Fruit fly (Drosophila melanogaster) whole organism, wandering third instar larva: ENCODE data around the gene CG43760.

Source experiments
- Abd-B ChIP-seq: fragments of >200 bp; optimal IDR thresholded peaks from 2 replicates; lab custom pipeline; 2017; ENCODE audit warnings: missing biosample characterization, missing genetic modification characterization
- Dfd ChIP-seq: fragments of >200 bp; optimal IDR thresholded peaks from 2 replicates; lab custom pipeline; 2017; ENCODE audit warnings: missing biosample characterization, missing genetic modification characterization
- Dif ChIP-seq: fragments of 200-275, 200-300 bp; sonication (Bioruptor generic); optimal IDR thresholded peaks from 2 replicates; lab custom pipeline; 2018; ENCODE audit warnings: missing biosample characterization, missing genetic modification characterization; ENCODE audit not compliant: partially characterized antibody
- GATAd ChIP-seq: sonication (Bioruptor generic); optimal IDR thresholded peaks from 2 replicates; lab custom pipeline; 2016; ENCODE audit warnings: missing biosample characterization, missing genetic modification characterization
- HLH106 ChIP-seq: fragments of 200-800 bp; optimal IDR thresholded peaks from 3 replicates; lab custom pipeline; 2019; ENCODE audit warnings: missing biosample characterization, mild to moderate bottlenecking, missing genetic modification characterization, moderate library complexity
- Hnf4 ChIP-seq: fragments of 200-800 bp; sonication (Bioruptor generic); optimal IDR thresholded peaks from 2 replicates; lab custom pipeline; 2016; ENCODE audit warnings: missing biosample characterization, mild to moderate bottlenecking, missing genetic modification characterization
- Hr78 ChIP-seq: fragments of >200 bp; optimal IDR thresholded peaks from 2 replicates; lab custom pipeline; 2017; ENCODE audit warnings: missing biosample characterization, missing genetic modification characterization
- Mio ChIP-seq: sonication (Bioruptor generic); optimal IDR thresholded peaks from 2 replicates; lab custom pipeline; 2016; ENCODE audit warnings: missing biosample characterization, missing genetic modification characterization
- Myc ChIP-seq: fragments of >200 bp; optimal IDR thresholded peaks from 2 replicates; lab custom pipeline; 2017
- Rel ChIP-seq, 2 experiments: fragments of 200-800 bp; sonication (Bioruptor generic) in 1 of 2; optimal IDR thresholded peaks; 2 replicates in 1 of 2; 3 replicates in 1 of 2; lab custom pipeline; 2016 to 2019; ENCODE audit warnings: mild to moderate bottlenecking in 2 of 2, missing biosample characterization in 2 of 2, missing genetic modification characterization in 2 of 2, moderate library complexity in 1 of 2
- Vsx2 ChIP-seq: fragments of 200-300, 225-300 bp; sonication (Bioruptor generic); optimal IDR thresholded peaks from 2 replicates; lab custom pipeline; 2018; ENCODE audit warnings: missing biosample characterization, missing genetic modification characterization; ENCODE audit not compliant: partially characterized antibody
- br ChIP-seq: fragments of 200-800 bp; sonication (Bioruptor generic); optimal IDR thresholded peaks from 2 replicates; lab custom pipeline; 2016; ENCODE audit warnings: missing biosample characterization, missing genetic modification characterization
- brk ChIP-seq: fragments of 200-800 bp; sonication (Bioruptor generic); optimal IDR thresholded peaks from 2 replicates; lab custom pipeline; 2016; ENCODE audit warnings: missing biosample characterization, mild to moderate bottlenecking, missing genetic modification characterization
- ey ChIP-seq: fragments of 200-800 bp; sonication (Bioruptor generic); optimal IDR thresholded peaks from 2 replicates; lab custom pipeline; 2016; ENCODE audit warnings: missing biosample characterization, missing genetic modification characterization
- fru ChIP-seq: fragments of 200-800 bp; sonication (Bioruptor generic); optimal IDR thresholded peaks from 3 replicates; lab custom pipeline; 2016; ENCODE audit warnings: missing biosample characterization, mild to moderate bottlenecking, missing genetic modification characterization
- h ChIP-seq: fragments of 200-800 bp; sonication (Bioruptor generic); optimal IDR thresholded peaks from 3 replicates; lab custom pipeline; 2016; ENCODE audit warnings: missing biosample characterization, mild to moderate bottlenecking, missing genetic modification characterization
- pan ChIP-seq: fragments of >200 bp; optimal IDR thresholded peaks from 2 replicates; lab custom pipeline; 2017
- psq ChIP-seq: fragments of 200-800 bp; sonication (Bioruptor generic); optimal IDR thresholded peaks from 3 replicates; lab custom pipeline; 2017; ENCODE audit warnings: missing biosample characterization, mild to moderate bottlenecking, missing genetic modification characterization, moderate library complexity
- rgr ChIP-seq: fragments of 200-800 bp; sonication (Bioruptor generic); optimal IDR thresholded peaks from 3 replicates; lab custom pipeline; 2016; ENCODE audit warnings: missing biosample characterization, mild to moderate bottlenecking, missing genetic modification characterization
- sage ChIP-seq: fragments of 200-800 bp; sonication (Bioruptor generic); optimal IDR thresholded peaks from 2 replicates; lab custom pipeline; 2016; ENCODE audit warnings: missing biosample characterization, mild to moderate bottlenecking, missing genetic modification characterization
- sv ChIP-seq: fragments of 200-800 bp; sonication (Bioruptor generic); optimal IDR thresholded peaks from 3 replicates; lab custom pipeline; 2016; ENCODE audit warnings: missing biosample characterization, missing genetic modification characterization
- tai ChIP-seq: sonication (Bioruptor generic); optimal IDR thresholded peaks from 2 replicates; lab custom pipeline; 2016; ENCODE audit warnings: missing biosample characterization, missing genetic modification characterization
- usp ChIP-seq: fragments of >200 bp; optimal IDR thresholded peaks from 2 replicates; lab custom pipeline; 2017; ENCODE audit warnings: missing biosample characterization, missing genetic modification characterization
- woc ChIP-seq: sonication (Bioruptor generic); optimal IDR thresholded peaks from 2 replicates; lab custom pipeline; 2016; ENCODE audit warnings: missing biosample characterization, mild to moderate bottlenecking, missing genetic modification characterization

The CG43760 gene

dm6 chr2L:15742976-15743375 lies 33.7 kb downstream of the CG43760 start:
- TF ChIP-seq sage, result no peak
- no peak for TF ChIP-seq woc (GFP tag; lab: Kevin White, UChicago)
- TF ChIP-seq Mio (GFP tag; lab: Kevin White, UChicago), result no peak
- TF ChIP-seq brk, result no peak
- TF ChIP-seq rgr (GFP tag; lab: Kevin White, UChicago), result no peak
- TF ChIP-seq Abd-B (GFP tag; lab: Kevin White, UChicago), result no peak
- no peak for TF ChIP-seq tai (GFP tag; lab: Kevin White, UChicago)
- TF ChIP-seq ey (GFP tag; lab: Kevin White, UChicago), result no peak
- TF ChIP-seq Myc (lab: Kevin White, UChicago), result no peak
- no peak for TF ChIP-seq Hnf4 (GFP tag; lab: Kevin White, UChicago)
- no peak for TF ChIP-seq GATAd (GFP tag; lab: Kevin White, UChicago)
- TF ChIP-seq pan (lab: Kevin White, UChicago), result no peak
- no peak for TF ChIP-seq psq (GFP tag; lab: Kevin White, UChicago)
- TF ChIP-seq Vsx2 (GFP tag; lab: Kevin White, UChicago), result no peak
- TF ChIP-seq, all 38 proteins: peak for 0

dm6 chr2L:15741418-15741817 lies 35.2 kb downstream of the CG43760 start:
- TF ChIP-seq HLH106 (tag; lab: Kevin White, UChicago), result no peak
- no peak for TF ChIP-seq Hr78 (GFP tag; lab: Kevin White, UChicago)
- TF ChIP-seq Vsx2 (GFP tag; lab: Kevin White, UChicago), result no peak
- TF ChIP-seq Abd-B (GFP tag; lab: Kevin White, UChicago), result no peak
- no peak for TF ChIP-seq rgr (GFP tag; lab: Kevin White, UChicago)
- TF ChIP-seq Myc (lab: Kevin White, UChicago), result no peak
- TF ChIP-seq Dfd (GFP tag; lab: Kevin White, UChicago), result no peak

dm6 chr2L:15740918-15741317 lies 35.7 kb downstream of the CG43760 start:
- TF ChIP-seq h (GFP tag; lab: Kevin White, UChicago), result no peak

dm6 chr2L:15735918-15736317 lies 40.7 kb downstream of the CG43760 start:
- TF ChIP-seq Rel (GFP tag; optimal IDR thresholded peaks at IDR 0.05; lab: Kevin White, UChicago) (no peak), Rel (tag; optimal IDR thresholded peaks at IDR 0.05; lab: Kevin White, UChicago) (peak; percentile 34), ey (GFP tag; lab: Kevin White, UChicago) (no peak)

- no peak for TF ChIP-seq br (GFP tag; lab: Kevin White, UChicago)
- no peak for TF ChIP-seq Dfd (GFP tag; lab: Kevin White, UChicago)
- TF ChIP-seq usp (GFP tag; lab: Kevin White, UChicago), result no peak
- no peak for TF ChIP-seq fru (GFP tag; lab: Kevin White, UChicago)
- no peak for TF ChIP-seq Dif (GFP tag; lab: Kevin White, UChicago)
- no peak for TF ChIP-seq sv
Observed at dm6 chr2L:15731687-15732086, 45.0 kb downstream of the CG43760 start.
